Fruit fly (Drosophila melanogaster) Kc167 (cell line): ENCODE measurements around the gene Ent3.

ENCODE experiments used
- Myc ChIP-seq: fragments of >200 bp; optimal IDR thresholded peaks from 2 replicates; lab custom pipeline; 2017; ENCODE audit warnings: missing external identifiers
- Sin3A ChIP-seq: fragments of >200 bp; optimal IDR thresholded peaks from 2 replicates; lab custom pipeline; 2018; ENCODE audit warnings: missing external identifiers
- h ChIP-seq: fragments of >200 bp; optimal IDR thresholded peaks from 3 replicates; lab custom pipeline; 2018; ENCODE audit warnings: missing external identifiers
- insv ChIP-seq: fragments of >200 bp; optimal IDR thresholded peaks from 3 replicates; lab custom pipeline; 2018; ENCODE audit warnings: missing external identifiers
- psq ChIP-seq: fragments of >200 bp; optimal IDR thresholded peaks from 2 replicates; lab custom pipeline; 2017; ENCODE audit warnings: missing external identifiers

- TF ChIP-seq insv (lab: Kevin White, UChicago) (no peak), Sin3A (no peak), Myc (lab: Kevin White, UChicago) (no peak), psq (lab: Kevin White, UChicago) (no peak), h (lab: Kevin White, UChicago) (no peak)
Measured at dm6 chr3L:12841459-12841858, 12.0 kb upstream of the Ent3 start.
